Worm (Caenorhabditis elegans) whole organism, L4/young adult: ENCODE data around the gene cah-2.

Source experiments
- W03F9.2 ChIP-seq: fragments of 150-350 bp; optimal IDR thresholded peaks from 2 replicates; lab custom pipeline; 2014; ENCODE audit warnings: missing biosample characterization, missing genetic modification characterization
- dao-5 ChIP-seq: sonication (generic microtip); optimal IDR thresholded peaks from 2 replicates; lab custom pipeline; 2016; ENCODE audit warnings: missing genotype, missing genetic modification characterization, moderate library complexity, missing compliant biosample characterization
- him-1 ChIP-seq: sonication (generic microtip); optimal IDR thresholded peaks from 2 replicates; lab custom pipeline; 2016; ENCODE audit warnings: missing genotype, missing genetic modification reagents, missing genetic modification characterization, missing compliant biosample characterization

DNA sequence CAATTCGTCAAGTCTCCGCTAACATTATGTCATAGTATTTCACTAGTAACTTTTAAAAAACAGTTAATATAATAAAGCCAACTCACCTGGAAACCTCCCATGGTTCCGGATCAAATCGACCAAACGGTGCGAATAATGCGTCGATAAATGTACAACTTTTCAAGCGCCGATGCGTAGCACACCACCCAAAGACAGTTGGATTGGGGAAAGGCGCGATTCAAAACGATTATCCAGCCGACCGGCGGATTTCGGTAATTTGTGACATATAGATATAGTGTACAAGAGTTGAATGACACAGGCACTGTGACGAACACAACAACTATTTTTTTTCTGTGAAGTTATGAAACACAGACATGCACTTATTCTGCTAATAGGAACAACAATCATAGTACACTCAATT lies 48.7 kb downstream of the cah-2 start, which contains the start of gene kcc-3:
- TF ChIP-seq him-1 (tag; lab: Kevin White, UChicago) = no peak
- no peak for TF ChIP-seq W03F9.2 (tag; lab: Kevin White, UChicago)
- no peak for TF ChIP-seq dao-5 (tag; lab: Kevin White, UChicago)
